Fruit fly (Drosophila melanogaster) S2 (cell line): ENCODE results near the gene CG43725.

Experiments used
- CG8478 ChIP-seq: fragments of >200 bp; optimal IDR thresholded peaks from 2 replicates; lab custom pipeline; 2018
- CTCF ChIP-seq, 2 experiments: fragments of >200 bp; optimal IDR thresholded peaks; 2 replicates each; lab custom pipeline; 2018

- no peak for TF ChIP-seq CTCF (optimal IDR thresholded peaks at IDR 0.05; lab: Kevin White, UChicago)
- no peak for TF ChIP-seq CG8478 (lab: Kevin White, UChicago)
Measured at dm6 chr2L:11082025-11082424, 6.7 kb downstream of the CG43725 start.
